Fruit fly (Drosophila melanogaster) whole organism, embryonic: ENCODE data around the gene Tob.

Source experiments
- Bdp1 ChIP-seq: fragments of 200-800 bp; sonication (Bioruptor generic); optimal IDR thresholded peaks from 3 replicates; lab custom pipeline; 2016; ENCODE audit warnings: missing biosample characterization, missing genetic modification characterization
- BtbVII ChIP-seq: fragments of 200-800 bp; sonication (Bioruptor generic); optimal IDR thresholded peaks from 3 replicates; lab custom pipeline; 2017; ENCODE audit warnings: missing biosample characterization, mild to moderate bottlenecking, missing genetic modification characterization
- CG10267 ChIP-seq: fragments of 200-800 bp; sonication (Bioruptor generic); optimal IDR thresholded peaks from 2 replicates; lab custom pipeline; 2018; ENCODE audit warnings: missing biosample characterization, mild to moderate bottlenecking, missing genetic modification characterization, moderate library complexity
- CG12236 ChIP-seq: fragments of 200-800 bp; sonication (Bioruptor generic); optimal IDR thresholded peaks from 2 replicates; lab custom pipeline; 2016; ENCODE audit warnings: missing biosample characterization, missing genetic modification characterization
- CG16813 ChIP-seq: fragments of 200-800 bp; sonication (Bioruptor generic); IDR thresholded peaks from 3 replicates; pipeline ENCODE4 v1.3.6; 2022; ENCODE audit warnings: missing biosample characterization, missing genetic modification characterization; ENCODE audit not compliant: partially characterized antibody
- CG17912 ChIP-seq: fragments of 200-800 bp; sonication (Bioruptor generic); optimal IDR thresholded peaks from 2 replicates; lab custom pipeline; 2018; ENCODE audit warnings: missing biosample characterization, mild to moderate bottlenecking, missing genetic modification characterization
- CG2199 ChIP-seq: fragments of 200-800 bp; sonication (Bioruptor generic); IDR thresholded peaks from 3 replicates; pipeline ENCODE4 v1.3.6; 2022; ENCODE audit warnings: missing biosample characterization, missing genetic modification characterization
- CG2889 ChIP-seq: fragments of 200-800 bp; sonication (Bioruptor generic); IDR thresholded peaks from 3 replicates; pipeline ENCODE4 v1.3.6; 2022; ENCODE audit warnings: missing biosample characterization, missing genetic modification characterization
- CG33557 ChIP-seq: fragments of 200-800 bp; sonication (Bioruptor generic); optimal IDR thresholded peaks from 2 replicates; lab custom pipeline; 2019; ENCODE audit warnings: missing biosample characterization, mild to moderate bottlenecking, missing genetic modification characterization, moderate library complexity
- CG34376 ChIP-seq: fragments of 200-800 bp; sonication (Bioruptor generic); optimal IDR thresholded peaks from 2 replicates; lab custom pipeline; 2018; ENCODE audit warnings: missing biosample characterization, mild to moderate bottlenecking, missing genetic modification characterization
- CG4328 ChIP-seq: fragments of 200-800 bp; sonication (Bioruptor generic); optimal IDR thresholded peaks from 3 replicates; lab custom pipeline; 2017; ENCODE audit warnings: missing biosample characterization, missing genetic modification reagents, missing genetic modification characterization
- CG4360 ChIP-seq: fragments of 200-800 bp; sonication (Bioruptor generic); IDR thresholded peaks from 2 replicates; pipeline ENCODE4 v1.3.6; 2022; ENCODE audit warnings: missing biosample characterization, missing genetic modification characterization
- CG5245 ChIP-seq: fragments of 200-800 bp; sonication (Bioruptor generic); optimal IDR thresholded peaks from 3 replicates; lab custom pipeline; 2016; ENCODE audit warnings: missing biosample characterization, missing genetic modification characterization
- CG6683 ChIP-seq: fragments of 200-800 bp; sonication (Bioruptor generic); optimal IDR thresholded peaks from 2 replicates; lab custom pipeline; 2017; ENCODE audit warnings: missing biosample characterization, mild to moderate bottlenecking, missing genetic modification characterization, missing genetic modification reagents
- CG7839 ChIP-seq: fragments of 200-800 bp; sonication (Bioruptor generic); optimal IDR thresholded peaks from 3 replicates; lab custom pipeline; 2018; ENCODE audit warnings: missing biosample characterization, mild to moderate bottlenecking, missing genetic modification characterization, moderate library complexity
- CG9609 ChIP-seq: fragments of 200-800 bp; sonication (Bioruptor generic); optimal IDR thresholded peaks from 3 replicates; lab custom pipeline; 2016; ENCODE audit warnings: missing biosample characterization, missing genetic modification characterization
- CHES-1-like ChIP-seq: fragments of 200-800 bp; sonication (Bioruptor generic); optimal IDR thresholded peaks from 2 replicates; lab custom pipeline; 2016; ENCODE audit warnings: missing biosample characterization, missing genetic modification characterization
- D ChIP-seq, 2 experiments: fragments of 200-800 bp in 1 of 2; fragments of >200 bp in 1 of 2; sonication (Bioruptor generic) in 1 of 2; optimal IDR thresholded peaks; 2 replicates in 1 of 2; 3 replicates in 1 of 2; lab custom pipeline; 2017; ENCODE audit warnings: mild to moderate bottlenecking in 1 of 2, missing biosample characterization in 1 of 2, missing genetic modification characterization in 1 of 2, missing genetic modification reagents in 1 of 2
- D19B ChIP-seq: fragments of 200-800 bp; sonication (Bioruptor generic); optimal IDR thresholded peaks from 2 replicates; lab custom pipeline; 2017; ENCODE audit warnings: missing biosample characterization, mild to moderate bottlenecking, missing genetic modification characterization
- ERR ChIP-seq: fragments of 200-800 bp; sonication (Bioruptor generic); optimal IDR thresholded peaks from 2 replicates; lab custom pipeline; 2016; ENCODE audit warnings: missing biosample characterization, missing genetic modification characterization
- HLH3B ChIP-seq: fragments of 200-800 bp; sonication (Bioruptor generic); IDR thresholded peaks from 2 replicates; pipeline ENCODE4 v1.3.6; 2022; ENCODE audit warnings: missing biosample characterization, missing genetic modification characterization
- HLHmδ ChIP-seq: fragments of 200-800 bp; sonication (Bioruptor generic); optimal IDR thresholded peaks from 2 replicates; lab custom pipeline; 2018; ENCODE audit warnings: missing biosample characterization, mild to moderate bottlenecking, missing genetic modification characterization, moderate library complexity
- Lhr ChIP-seq: fragments of 200-800 bp; sonication (Bioruptor generic); optimal IDR thresholded peaks from 3 replicates; lab custom pipeline; 2017; ENCODE audit warnings: mild to moderate bottlenecking, missing biosample characterization, missing genetic modification reagents, missing genetic modification characterization
- Lpt ChIP-seq: fragments of >200 bp; optimal IDR thresholded peaks from 2 replicates; lab custom pipeline; 2018; ENCODE audit warnings: missing biosample characterization, missing genetic modification characterization
- Med ChIP-seq: fragments of 200-800 bp; sonication (Bioruptor generic); peaks from one replicate; lab custom pipeline; 2016; ENCODE audit warnings: missing biosample characterization, missing genetic modification characterization, mild to moderate bottlenecking, inconsistent platforms, moderate library complexity
- NK7.1 ChIP-seq: fragments of 200-800 bp; sonication (Bioruptor generic); optimal IDR thresholded peaks from 3 replicates; lab custom pipeline; 2016; ENCODE audit warnings: missing biosample characterization, missing genetic modification characterization
- Nf-YC ChIP-seq: fragments of 200-800 bp; optimal IDR thresholded peaks from 3 replicates; lab custom pipeline; 2019; ENCODE audit warnings: missing biosample characterization, mild to moderate bottlenecking, missing genetic modification characterization, moderate library complexity
- Stat92E ChIP-seq, 3 experiments: fragments of >200 bp in 2 of 3; fragments of 200-800 bp in 1 of 3; sonication (Bioruptor generic) in 1 of 3; optimal IDR thresholded peaks; 2 replicates each; lab custom pipeline; 2017 to 2019; ENCODE audit warnings: missing biosample characterization in 3 of 3, missing genetic modification characterization in 3 of 3, mild to moderate bottlenecking in 1 of 3, moderate library complexity in 1 of 3
- YL-1 ChIP-seq: fragments of 200-800 bp; sonication (Bioruptor generic); optimal IDR thresholded peaks from 3 replicates; lab custom pipeline; 2017; ENCODE audit warnings: missing biosample characterization, mild to moderate bottlenecking, missing genetic modification characterization
- ac ChIP-seq: fragments of 200-800 bp; sonication (Bioruptor generic); optimal IDR thresholded peaks from 3 replicates; lab custom pipeline; 2017; ENCODE audit warnings: missing biosample characterization, mild to moderate bottlenecking, missing genetic modification characterization
- ase ChIP-seq: fragments of 200-800 bp; sonication (Bioruptor generic); IDR thresholded peaks from 3 replicates; pipeline ENCODE4 v1.3.6; 2022; ENCODE audit warnings: missing biosample characterization, missing genetic modification characterization
- ash1 ChIP-seq: fragments of 200-800 bp; sonication (Bioruptor generic); optimal IDR thresholded peaks from 2 replicates; lab custom pipeline; 2018; ENCODE audit warnings: missing biosample characterization, mild to moderate bottlenecking, missing genetic modification characterization
- bigmax ChIP-seq: fragments of 200-800 bp; sonication (Bioruptor generic); optimal IDR thresholded peaks from 2 replicates; lab custom pipeline; 2018; ENCODE audit warnings: missing biosample characterization, mild to moderate bottlenecking, missing genetic modification characterization
- cg ChIP-seq: fragments of 200-800 bp; sonication (Bioruptor generic); optimal IDR thresholded peaks from 3 replicates; lab custom pipeline; 2019; ENCODE audit warnings: missing biosample characterization, mild to moderate bottlenecking, missing genetic modification characterization, moderate library complexity
- crol ChIP-seq: fragments of 200-800 bp; sonication (Bioruptor generic); IDR thresholded peaks from 2 replicates; pipeline ENCODE4 v1.3.6; 2022; ENCODE audit warnings: missing biosample characterization, missing genetic modification characterization
- en ChIP-seq: fragments of 200-800 bp; sonication (Bioruptor generic); optimal IDR thresholded peaks from 2 replicates; lab custom pipeline; 2016; ENCODE audit warnings: missing biosample characterization, missing genetic modification characterization
- ham ChIP-seq: fragments of 200-800 bp; sonication (Bioruptor generic); IDR thresholded peaks from 2 replicates; pipeline ENCODE4 v1.3.6; 2022; ENCODE audit warnings: missing biosample characterization, missing genetic modification characterization
- insv ChIP-seq, 2 experiments: fragments of 200-800 bp; sonication (Bioruptor generic); optimal IDR thresholded peaks; 3 replicates each; lab custom pipeline; 2016 to 2018; ENCODE audit warnings: missing biosample characterization in 2 of 2, missing genetic modification characterization in 2 of 2
- kah ChIP-seq: fragments of 200-800 bp; sonication (Bioruptor generic); optimal IDR thresholded peaks from 2 replicates; lab custom pipeline; 2018; ENCODE audit warnings: missing biosample characterization, mild to moderate bottlenecking, missing genetic modification characterization
- lola ChIP-seq, 3 experiments: fragments of >200 bp in 2 of 3; fragments of 200-800 bp in 1 of 3; sonication (Bioruptor generic) in 1 of 3; optimal IDR thresholded peaks; 2 replicates each; lab custom pipeline; 2017 to 2019; ENCODE audit warnings: missing biosample characterization in 3 of 3, missing genetic modification characterization in 3 of 3, mild to moderate bottlenecking in 1 of 3, moderate library complexity in 1 of 3
- nerfin-2 ChIP-seq: fragments of 200-800 bp; sonication (Bioruptor generic); IDR thresholded peaks from 2 replicates; pipeline ENCODE4 v1.3.6; 2022; ENCODE audit warnings: missing biosample characterization, missing genetic modification characterization; ENCODE audit not compliant: partially characterized antibody
- nom ChIP-seq: fragments of 200-800 bp; sonication (Bioruptor generic); optimal IDR thresholded peaks from 2 replicates; lab custom pipeline; 2017; ENCODE audit warnings: missing biosample characterization, missing genetic modification characterization, mild to moderate bottlenecking, moderate library complexity, missing genetic modification reagents
- pzg ChIP-seq: fragments of 200-800 bp; sonication (Bioruptor generic); optimal IDR thresholded peaks from 3 replicates; lab custom pipeline; 2018; ENCODE audit warnings: missing biosample characterization, mild to moderate bottlenecking, missing genetic modification characterization, moderate library complexity
- run ChIP-seq: fragments of 200-800 bp; sonication (Bioruptor generic); optimal IDR thresholded peaks from 3 replicates; lab custom pipeline; 2018; ENCODE audit warnings: missing biosample characterization, mild to moderate bottlenecking, missing genetic modification characterization
- slou ChIP-seq: fragments of 200-800 bp; sonication (Bioruptor generic); optimal IDR thresholded peaks from 3 replicates; lab custom pipeline; 2016; ENCODE audit warnings: missing biosample characterization, missing genetic modification characterization
- sqz ChIP-seq: fragments of 200-800 bp; sonication (Bioruptor generic); optimal IDR thresholded peaks from 3 replicates; lab custom pipeline; 2018; ENCODE audit warnings: missing biosample characterization, mild to moderate bottlenecking, missing genetic modification characterization
- stwl ChIP-seq: fragments of 200-800 bp; sonication (Bioruptor generic); optimal IDR thresholded peaks from 3 replicates; lab custom pipeline; 2018; ENCODE audit warnings: missing biosample characterization, mild to moderate bottlenecking, missing genetic modification characterization, moderate library complexity
- toy ChIP-seq: fragments of 200-800 bp; sonication (Bioruptor generic); IDR thresholded peaks from 2 replicates; pipeline ENCODE4 v1.3.6; 2022; ENCODE audit warnings: missing biosample characterization, missing genetic modification characterization

Tob gene

DNA sequence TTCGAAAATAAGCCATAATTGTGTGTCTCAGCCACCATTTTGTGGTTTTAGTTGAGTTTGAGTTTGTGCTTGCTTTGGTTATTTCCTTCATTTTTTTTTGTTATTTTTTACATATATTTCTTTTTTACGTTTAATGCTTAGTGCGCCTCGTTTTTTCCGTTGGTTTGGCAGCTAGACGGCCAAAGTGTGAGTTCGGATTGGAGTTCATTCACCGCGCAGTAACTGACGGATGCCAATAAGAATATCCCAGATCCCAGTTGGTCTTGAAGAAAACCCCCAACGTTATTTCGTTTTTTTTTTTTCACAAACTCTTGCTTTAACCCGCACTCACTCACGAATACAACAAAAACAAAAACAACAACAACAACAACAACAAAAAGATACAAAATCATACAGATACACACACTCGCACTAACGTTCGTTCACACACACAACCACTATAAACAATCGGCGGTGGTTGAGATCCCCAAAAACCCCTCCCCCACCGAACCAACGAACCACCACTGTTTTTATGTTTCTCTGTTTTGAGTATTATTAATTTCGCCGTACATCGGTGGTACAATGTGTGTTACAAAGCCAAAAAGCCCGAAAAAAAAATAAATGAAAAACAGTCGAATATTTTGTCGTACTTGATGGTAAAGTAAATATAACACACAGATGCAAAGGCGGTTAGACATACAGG lies 12.9 kb upstream of the Tob start:
- TF ChIP-seq crol (peak; percentile 56), pzg (no peak), CG4360 (GFP tag; lab: Robert Waterston, UW) (peak; percentile 87), CG2199 (GFP tag; lab: Robert Waterston, UW) (peak; percentile 43; the same call in 1 of the 3 replicates), CG12236 (GFP tag; lab: Kevin White, UChicago) (no peak), kah (GFP tag; lab: Kevin White, UChicago) (peak; percentile 56), CG6683 (no peak), insv (GFP tag; optimal IDR thresholded peaks at IDR 0.05; lab: Kevin White, UChicago) (peak in 1 of 2 experiments; percentile 88), cg (GFP tag; lab: Kevin White, UChicago) (peak; percentile 83), nerfin-2 (no peak), YL-1 (GFP tag; lab: Kevin White, UChicago) (no peak), lola (GFP tag; optimal IDR thresholded peaks at IDR 0.05; lab: Kevin White, UChicago) (peak in 1 of 3 experiments; percentile 19), D19B (GFP tag; lab: Kevin White, UChicago) (no peak), Stat92E (GFP tag; optimal IDR thresholded peaks at IDR 0.05; lab: Kevin White, UChicago) (peak in 1 of 3 experiments; percentile 72), CG7839 (no peak)

DNA sequence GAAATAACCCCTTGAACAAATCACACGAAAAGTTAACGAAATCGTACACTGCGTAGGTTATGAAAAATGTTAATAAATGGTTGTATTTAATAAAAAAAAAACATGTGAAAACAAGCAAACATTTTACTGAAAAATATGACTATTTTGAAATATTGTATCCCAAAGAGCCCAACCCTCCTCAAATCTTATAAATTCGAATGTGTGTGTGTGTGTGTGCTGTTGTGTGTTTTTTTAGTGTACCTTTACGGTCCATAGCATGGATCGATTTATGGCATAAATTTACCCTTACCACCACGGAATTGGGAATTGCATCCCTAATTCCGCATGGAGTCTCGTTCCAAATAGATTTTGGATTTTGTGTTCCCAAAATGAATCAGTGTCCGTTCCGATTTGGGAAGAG lies 12.2 kb upstream of the Tob start:
- no peak for TF ChIP-seq bigmax (GFP tag; lab: Kevin White, UChicago)
- no peak for TF ChIP-seq toy (GFP tag; lab: Robert Waterston, UW)
- no peak for TF ChIP-seq CG34376
- TF ChIP-seq Lhr (GFP tag; lab: Kevin White, UChicago): no peak
- TF ChIP-seq Bdp1 (GFP tag; lab: Kevin White, UChicago): no peak
- no peak for TF ChIP-seq CG4328
- peak; percentile 89 for TF ChIP-seq Med
- TF ChIP-seq CG33557 (GFP tag; lab: Kevin White, UChicago): no peak
- TF ChIP-seq stwl (tag; lab: Kevin White, UChicago): no peak
- peak; percentile 22 for TF ChIP-seq CG9609
- TF ChIP-seq ham (GFP tag; lab: Robert Waterston, UW): no peak
- no peak for TF ChIP-seq nom
- TF ChIP-seq Lpt (GFP tag; lab: Kevin White, UChicago): no peak
- no peak for TF ChIP-seq HLHmδ (GFP tag; lab: Kevin White, UChicago)
- no peak for TF ChIP-seq CG17912 (GFP tag; lab: Kevin White, UChicago)
- no peak for TF ChIP-seq run
- TF ChIP-seq CG2889 (GFP tag; lab: Robert Waterston, UW): no peak
- peak; percentile 12 for TF ChIP-seq ERR
- TF ChIP-seq NK7.1 (GFP tag; lab: Kevin White, UChicago): no peak
- no peak for TF ChIP-seq CG5245
- TF ChIP-seq CG10267 (tag; lab: Kevin White, UChicago): no peak
- peak; percentile 37 for TF ChIP-seq slou (GFP tag; lab: Kevin White, UChicago)
- no peak for TF ChIP-seq D (optimal IDR thresholded peaks at IDR 0.05; lab: Kevin White, UChicago)
- TF ChIP-seq D (GFP tag; optimal IDR thresholded peaks at IDR 0.05; lab: Kevin White, UChicago): no peak
- TF ChIP-seq Nf-YC: no peak
- peak; percentile 16; the same call in 1 of the 3 replicates for TF ChIP-seq ase (GFP tag; lab: Robert Waterston, UW)
- no peak for TF ChIP-seq en
- no peak for TF ChIP-seq ash1 (GFP tag; lab: Kevin White, UChicago)
- TF ChIP-seq ac (GFP tag; lab: Kevin White, UChicago): no peak
- TF ChIP-seq HLH3B: peak; percentile 28; the same call in 1 of the 2 replicates
- TF ChIP-seq sqz (GFP tag; lab: Kevin White, UChicago): no peak
- no peak for TF ChIP-seq CG16813 (GFP tag; lab: Robert Waterston, UW)
- TF ChIP-seq BtbVII (GFP tag; lab: Kevin White, UChicago): no peak
- TF ChIP-seq CHES-1-like (GFP tag; lab: Kevin White, UChicago): no peak
